Fruit fly (Drosophila melanogaster) whole organism, adult: ENCODE results near the gene Prp6.

Experiments
- CG12768 ChIP-seq: fragments of 200-800 bp; sonication (Bioruptor generic); optimal IDR thresholded peaks from 2 replicates; lab custom pipeline; 2017; ENCODE audit warnings: missing biosample characterization, missing genetic modification characterization, mild to moderate bottlenecking, moderate library complexity, missing genetic modification reagents
- CG14711 ChIP-seq: fragments of 200-800 bp; sonication (Bioruptor generic); optimal IDR thresholded peaks from 2 replicates; lab custom pipeline; 2018; ENCODE audit warnings: missing biosample characterization, mild to moderate bottlenecking, missing genetic modification characterization, moderate library complexity
- CG33017 ChIP-seq: fragments of 200-800 bp; sonication (Bioruptor generic); optimal IDR thresholded peaks from 2 replicates; lab custom pipeline; 2018; ENCODE audit warnings: missing biosample characterization, mild to moderate bottlenecking, missing genetic modification characterization, moderate library complexity
- CG7045 ChIP-seq: fragments of 200-800 bp; sonication (Bioruptor generic); optimal IDR thresholded peaks from 2 replicates; lab custom pipeline; 2017; ENCODE audit warnings: missing biosample characterization, mild to moderate bottlenecking, missing genetic modification characterization
- Clk ChIP-seq: fragments of 200-800 bp; sonication (Bioruptor generic); optimal IDR thresholded peaks from 2 replicates; lab custom pipeline; 2017; ENCODE audit warnings: missing biosample characterization, missing genetic modification characterization
- Crg-1 ChIP-seq: fragments of 200-800 bp; sonication (Bioruptor generic); optimal IDR thresholded peaks from 2 replicates; lab custom pipeline; 2016; ENCODE audit warnings: missing biosample characterization, missing genetic modification characterization
- Hr96 ChIP-seq: fragments of 200-800 bp; sonication (Bioruptor generic); optimal IDR thresholded peaks from 2 replicates; lab custom pipeline; 2016; ENCODE audit warnings: missing biosample characterization, missing genetic modification characterization
- bab1 ChIP-seq: fragments of 200-800 bp; sonication (Bioruptor generic); optimal IDR thresholded peaks from 3 replicates; lab custom pipeline; 2019; ENCODE audit warnings: missing biosample characterization, mild to moderate bottlenecking, missing genetic modification characterization, moderate library complexity
- cic ChIP-seq: fragments of 200-800 bp; sonication (Bioruptor generic); optimal IDR thresholded peaks from 2 replicates; lab custom pipeline; 2017; ENCODE audit warnings: missing biosample characterization, mild to moderate bottlenecking, missing genetic modification characterization, moderate library complexity
- kay ChIP-seq: fragments of 200-800 bp; sonication (Bioruptor generic); peaks from one replicate; lab custom pipeline; 2016; ENCODE audit warnings: missing biosample characterization, missing genetic modification characterization, borderline replicate concordance
- ovo ChIP-seq: fragments of 200-800 bp; sonication (Bioruptor generic); optimal IDR thresholded peaks from 2 replicates; lab custom pipeline; 2016; ENCODE audit warnings: missing biosample characterization, missing genetic modification characterization
- toe ChIP-seq: fragments of 200-800 bp; sonication (Bioruptor generic); optimal IDR thresholded peaks from 2 replicates; lab custom pipeline; 2016; ENCODE audit warnings: missing biosample characterization, missing genetic modification characterization

dm6 chr3L:18870027-18870426 is 35.1 kb upstream of the Prp6 start, which contains the start of gene Blos3:
- TF ChIP-seq CG7045 (peak; percentile 24), CG14711 (tag; lab: Kevin White, UChicago) (peak; percentile 54), Crg-1 (no peak), kay (GFP tag; lab: Kevin White, UChicago) (no peak), CG12768 (peak; percentile 3), Clk (GFP tag; lab: Kevin White, UChicago) (peak; percentile 19), toe (peak; percentile 43), cic (GFP tag; lab: Kevin White, UChicago) (no peak), ovo (GFP tag; lab: Kevin White, UChicago) (no peak), CG33017 (tag; lab: Kevin White, UChicago) (peak; percentile 47), bab1 (peak; percentile 52), Hr96 (no peak)
